Worm (Caenorhabditis elegans) whole organism, L4/young adult: ENCODE data around the gene clec-176.

Source experiments
- W03F9.2 ChIP-seq: fragments of 150-350 bp; optimal IDR thresholded peaks from 2 replicates; lab custom pipeline; 2014; ENCODE audit warnings: missing biosample characterization, missing genetic modification characterization
- dao-5 ChIP-seq: sonication (generic microtip); optimal IDR thresholded peaks from 2 replicates; lab custom pipeline; 2016; ENCODE audit warnings: missing genotype, missing genetic modification characterization, moderate library complexity, missing compliant biosample characterization
- him-1 ChIP-seq: sonication (generic microtip); optimal IDR thresholded peaks from 2 replicates; lab custom pipeline; 2016; ENCODE audit warnings: missing genotype, missing genetic modification reagents, missing genetic modification characterization, missing compliant biosample characterization

clec-176 gene

ce11 chrIV:5028978-5029377 lies 45.1 kb downstream of the clec-176 start, which contains the start of the genes best-6 and C09B9.2:
Gene best-6 (minus strand): TSS chrIV:5029078.
Gene C09B9.2 (plus strand): TSS chrIV:5029291.
- TF ChIP-seq him-1 (tag; lab: Kevin White, UChicago) (no peak), W03F9.2 (tag; lab: Kevin White, UChicago) (no peak), dao-5 (tag; lab: Kevin White, UChicago) (no peak)

ce11 chrIV:5031346-5031745 lies 47.5 kb downstream of the clec-176 start:
- no peak for TF ChIP-seq W03F9.2 (tag; lab: Kevin White, UChicago)
- TF ChIP-seq dao-5 (tag; lab: Kevin White, UChicago) = no peak

ce11 chrIV:5033276-5033675 lies 49.4 kb downstream of the clec-176 start, which contains the start of gene C09B9.4:
Gene C09B9.4 (minus strand): TSS chrIV:5033376.
- TF ChIP-seq dao-5 (tag; lab: Kevin White, UChicago) (no peak), W03F9.2 (tag; lab: Kevin White, UChicago) (no peak), him-1 (tag; lab: Kevin White, UChicago) (no peak)
